Fruit fly (Drosophila melanogaster): ENCODE data around the gene Culd.

Gene Culd

dm6 chr3L:8385055-8385454, 29.0 kb upstream of the Culd start (continued):
- TF ChIP-seq tll (GFP tag; optimal IDR thresholded peaks at IDR 0.05) (no peak), dpn (GFP tag; optimal IDR thresholded peaks at IDR 0.05) (no peak), CG10979 (tag; optimal IDR thresholded peaks at IDR 0.05) (peak; percentile 56), CG6254 (GFP tag; optimal IDR thresholded peaks at IDR 0.05) (peak; percentile 4), CG9727 (GFP tag; optimal IDR thresholded peaks at IDR 0.05) (no peak), CG18011 (GFP tag; optimal IDR thresholded peaks at IDR 0.05) (no peak), exex (tag; optimal IDR thresholded peaks at IDR 0.05) (no peak), cas (GFP tag; IDR thresholded peaks at IDR 0.05) (no peak), CG4730 (GFP tag; IDR thresholded peaks at IDR 0.05) (no peak), CG18262 (tag; optimal IDR thresholded peaks at IDR 0.05) (peak; percentile 28), croc (GFP tag; conservative IDR thresholded peaks at IDR 0.05) (no peak), CG30403 (GFP tag; optimal IDR thresholded peaks at IDR 0.05) (no peak), CG11504 (tag; optimal IDR thresholded peaks at IDR 0.05) (peak; percentile 58), CG7745 (tag; optimal IDR thresholded peaks at IDR 0.05) (no peak), CG10267 (tag; optimal IDR thresholded peaks at IDR 0.05) (no peak), H15 (GFP tag; IDR thresholded peaks at IDR 0.05) (no peak), fd96Cb (tag; optimal IDR thresholded peaks at IDR 0.05) (peak; percentile 25), CG2712 (tag; optimal IDR thresholded peaks at IDR 0.05) (peak; percentile 26), hb (GFP tag; IDR thresholded peaks at IDR 0.05; ENCODE audit: partially characterized antibody) (no peak), Dfd (GFP tag; optimal IDR thresholded peaks at IDR 0.05) (no peak), CG30431 (GFP tag; optimal IDR thresholded peaks at IDR 0.05) (no peak), Nf-YA (GFP tag; IDR thresholded peaks at IDR 0.05) (no peak), CG31441 (GFP tag; IDR thresholded peaks at IDR 0.05) (peak; percentile 29; the same call in 1 of the 2 replicates), CG8089 (GFP tag; optimal IDR thresholded peaks at IDR 0.05) (no peak), Oli (tag; optimal IDR thresholded peaks at IDR 0.05) (peak; percentile 25), Blimp-1 (GFP tag; optimal IDR thresholded peaks at IDR 0.05) (peak; percentile 63), Ets65A (GFP tag) (no peak)

- TF ChIP-seq CG2120 (GFP tag; optimal IDR thresholded peaks at IDR 0.05), result no peak
- peak; percentile 11 for TF ChIP-seq Sox102F (GFP tag; optimal IDR thresholded peaks at IDR 0.05)
- 0 out of 2 replicates have a peak, but pooled peaks have one; percentile 24 for TF ChIP-seq Drgx (GFP tag; IDR thresholded peaks at IDR 0.05)
- peak; percentile 3 for TF ChIP-seq Oli (tag; optimal IDR thresholded peaks at IDR 0.05)
- 0 out of 3 replicates have a peak, but pooled peaks have one; percentile 17 for TF ChIP-seq dysf (GFP tag; IDR thresholded peaks at IDR 0.05)
- TF ChIP-seq BEAF-32 (GFP tag; optimal IDR thresholded peaks at IDR 0.05), result no peak
- no peak for TF ChIP-seq NfI (GFP tag; optimal IDR thresholded peaks at IDR 0.05)
- TF ChIP-seq bsh (GFP tag; optimal IDR thresholded peaks at IDR 0.05), result peak in 1 of 2 experiments; percentile 26
- no peak for TF ChIP-seq Optix (GFP tag; IDR thresholded peaks at IDR 0.05)
- no peak for TF ChIP-seq pho (GFP tag; optimal IDR thresholded peaks at IDR 0.05)
- TF ChIP-seq sd (tag; optimal IDR thresholded peaks at IDR 0.05), result no peak
- TF ChIP-seq sens (GFP tag), result peak; percentile 15
- 0 out of 2 replicates have a peak, but pooled peaks have one; percentile 5 for TF ChIP-seq esg (GFP tag; conservative IDR thresholded peaks at IDR 0.05)
- no peak for TF ChIP-seq CG11398 (GFP tag; optimal IDR thresholded peaks at IDR 0.05)
- no peak for TF ChIP-seq CG11560 (tag; IDR thresholded peaks at IDR 0.05)
- no peak for TF ChIP-seq CG15479 (GFP tag; optimal IDR thresholded peaks at IDR 0.05)
- no peak for TF ChIP-seq CG4854 (GFP tag; optimal IDR thresholded peaks at IDR 0.05)
Measured at dm6 chr3L:8383968-8384367, 27.9 kb upstream of the Culd start.

Data from whole organism, embryonic.